Worm (Caenorhabditis elegans) whole organism, young adult: ENCODE results near the gene K09B11.5.

Source experiments
- B0261.1 ChIP-seq: sonication (generic microtip); optimal IDR thresholded peaks from 2 replicates; lab custom pipeline; 2016; ENCODE audit warnings: mild to moderate bottlenecking, missing genetic modification characterization, moderate library complexity, missing compliant biosample characterization
- B0336.3 ChIP-seq: fragments of 200-800 bp; sonication (Bioruptor generic); IDR thresholded peaks from 2 replicates; pipeline ENCODE4 v1.3.6; 2022; ENCODE audit warnings: missing genetic modification characterization, missing compliant biosample characterization
- C17E4.6 ChIP-seq: fragments of 200-800 bp; sonication (Bioruptor generic); IDR thresholded peaks from 2 replicates; pipeline ENCODE4 v1.3.6; 2022; ENCODE audit warnings: missing genetic modification reagents, missing genetic modification characterization, missing compliant biosample characterization
- F10E7.11 ChIP-seq: sonication (generic microtip); optimal IDR thresholded peaks from 2 replicates; lab custom pipeline; 2017; ENCODE audit warnings: mild to moderate bottlenecking, missing genetic modification characterization, moderate library complexity, missing compliant biosample characterization
- K11D2.4 ChIP-seq: fragments of 200-800 bp; sonication (Bioruptor generic); IDR thresholded peaks from 2 replicates; pipeline ENCODE4 v1.3.6; 2022; ENCODE audit warnings: missing genetic modification reagents, missing genetic modification characterization, missing compliant biosample characterization
- Y53G8AR.9 ChIP-seq: fragments of 200-800 bp; sonication (Bioruptor generic); conservative IDR thresholded peaks from 2 replicates; pipeline ENCODE4 v1.3.6; 2022; ENCODE audit warnings: missing genetic modification reagents, missing genetic modification characterization, missing compliant biosample characterization
- ZK185.1 ChIP-seq: sonication (generic microtip); optimal IDR thresholded peaks from 2 replicates; lab custom pipeline; 2016; ENCODE audit warnings: mild to moderate bottlenecking, missing genetic modification characterization, missing compliant biosample characterization; ENCODE audit not compliant: poor library complexity, severe bottlenecking
- aptf-2 ChIP-seq: fragments of 200-800 bp; sonication (Bioruptor generic); conservative IDR thresholded peaks from 2 replicates; pipeline ENCODE4 v1.3.6; 2022; ENCODE audit warnings: missing genetic modification reagents, missing genetic modification characterization, missing compliant biosample characterization
- aptf-3 ChIP-seq: fragments of 200-800 bp; sonication (Bioruptor generic); IDR thresholded peaks from 2 replicates; pipeline ENCODE4 v1.3.6; 2022; ENCODE audit warnings: missing genetic modification characterization, missing compliant biosample characterization
- atf-7 ChIP-seq: sonication (generic microtip); optimal IDR thresholded peaks from 2 replicates; lab custom pipeline; 2017; ENCODE audit warnings: mild to moderate bottlenecking, missing genetic modification characterization, missing compliant biosample characterization
- cebp-1 ChIP-seq, 2 experiments: fragments of 200-800 bp in 1 of 2; sonication (Bioruptor generic) in 1 of 2; sonication (generic microtip) in 1 of 2; IDR thresholded peaks in 1 of 2; optimal IDR thresholded peaks in 1 of 2; 2 replicates each; pipeline versions ENCODE4 v1.3.6 to Lab custom; 2017 to 2022; ENCODE audit warnings: missing compliant biosample characterization in 2 of 2, missing genetic modification characterization in 2 of 2, mild to moderate bottlenecking in 1 of 2, missing genetic modification reagents in 1 of 2, moderate library complexity in 1 of 2
- dox-1 ChIP-seq: fragments of 200-800 bp; sonication (Bioruptor generic); IDR thresholded peaks from 2 replicates; pipeline ENCODE4 v1.3.6; 2022; ENCODE audit warnings: missing genetic modification reagents, missing genetic modification characterization, missing compliant biosample characterization
- egl-44 ChIP-seq: fragments of 200-800 bp; sonication (Bioruptor generic); IDR thresholded peaks from 2 replicates; pipeline ENCODE4 v1.3.6; 2022; ENCODE audit warnings: missing genetic modification reagents, missing genetic modification characterization, missing compliant biosample characterization
- hsf-1 ChIP-seq: fragments of 200-800 bp; sonication (Bioruptor generic); IDR thresholded peaks from 2 replicates; pipeline ENCODE4 v1.3.6; 2022; ENCODE audit warnings: missing genetic modification reagents, missing genetic modification characterization, missing compliant biosample characterization
- let-607 ChIP-seq, 2 experiments: fragments of 200-800 bp in 1 of 2; sonication (Bioruptor generic) in 1 of 2; sonication (generic microtip) in 1 of 2; optimal IDR thresholded peaks; 2 replicates each; lab custom pipeline; 2016 to 2018; ENCODE audit warnings: mild to moderate bottlenecking in 2 of 2, missing compliant biosample characterization in 2 of 2, missing genetic modification characterization in 2 of 2, moderate library complexity in 2 of 2, missing genotype in 1 of 2
- lin-40 ChIP-seq: sonication (generic microtip); optimal IDR thresholded peaks from 2 replicates; lab custom pipeline; 2016; ENCODE audit warnings: missing genetic modification characterization, mild to moderate bottlenecking, missing compliant biosample characterization, missing genotype, missing genetic modification reagents
- lir-1 ChIP-seq: fragments of 200-800 bp; sonication (Bioruptor generic); conservative IDR thresholded peaks from 2 replicates; pipeline ENCODE4 v1.3.6; 2022; ENCODE audit warnings: missing genetic modification reagents, missing genetic modification characterization, missing compliant biosample characterization
- nfyb-1 ChIP-seq: fragments of 200-800 bp; sonication (Bioruptor generic); IDR thresholded peaks from 2 replicates; pipeline ENCODE4 v1.3.6; 2022; ENCODE audit warnings: missing genetic modification reagents, missing genetic modification characterization, missing compliant biosample characterization
- nhr-120 ChIP-seq: fragments of 200-800 bp; sonication (Bioruptor generic); IDR thresholded peaks from 2 replicates; pipeline ENCODE4 v1.3.6; 2022; ENCODE audit warnings: missing genetic modification characterization, missing compliant biosample characterization
- nhr-80 ChIP-seq: sonication (generic microtip); optimal IDR thresholded peaks from 2 replicates; lab custom pipeline; 2016; ENCODE audit warnings: missing genetic modification characterization, missing compliant biosample characterization
- nhr-90 ChIP-seq: sonication (generic microtip); optimal IDR thresholded peaks from 2 replicates; lab custom pipeline; 2016; ENCODE audit warnings: missing genotype, mild to moderate bottlenecking, missing genetic modification characterization, missing compliant biosample characterization
- pbrm-1 ChIP-seq: fragments of 200-800 bp; sonication (Bioruptor generic); IDR thresholded peaks from 2 replicates; pipeline ENCODE4 v1.3.6; 2022; ENCODE audit warnings: missing genetic modification reagents, missing genetic modification characterization, missing compliant biosample characterization
- repo-1 ChIP-seq: sonication (generic microtip); optimal IDR thresholded peaks from 2 replicates; lab custom pipeline; 2017; ENCODE audit warnings: mild to moderate bottlenecking, missing genetic modification characterization, missing compliant biosample characterization
- snpc-1.1 ChIP-seq: sonication (generic microtip); optimal IDR thresholded peaks from 2 replicates; lab custom pipeline; 2017; ENCODE audit warnings: missing genetic modification characterization, mild to moderate bottlenecking, missing compliant biosample characterization, antibody characterized with exemption, moderate library complexity, missing genotype, missing genetic modification reagents; ENCODE audit not compliant: insufficient read depth
- snpc-4 ChIP-seq, 5 experiments: fragments of 150-350 bp in 1 of 5; sonication (generic microtip) in 4 of 5; optimal IDR thresholded peaks; 2 replicates each; lab custom pipeline; 2014 to 2018; ENCODE audit warnings: missing genetic modification characterization in 5 of 5, missing biosample characterization in 3 of 5, antibody characterized with exemption in 2 of 5, mild to moderate bottlenecking in 2 of 5, missing compliant biosample characterization in 2 of 5, missing genotype in 2 of 5, moderate library complexity in 2 of 5, missing genetic modification reagents in 1 of 5
- somi-1 ChIP-seq: fragments of 200-800 bp; sonication (Bioruptor generic); optimal IDR thresholded peaks from 2 replicates; lab custom pipeline; 2018; ENCODE audit warnings: mild to moderate bottlenecking, missing genetic modification characterization, missing compliant biosample characterization
- sptf-2 ChIP-seq: fragments of 200-800 bp; sonication (Bioruptor generic); optimal IDR thresholded peaks from 2 replicates; lab custom pipeline; 2018; ENCODE audit warnings: mild to moderate bottlenecking, missing genetic modification characterization, missing compliant biosample characterization
- tbp1 ChIP-seq: fragments of 200-800 bp; sonication (Bioruptor generic); optimal IDR thresholded peaks from 2 replicates; lab custom pipeline; 2018; ENCODE audit warnings: mild to moderate bottlenecking, missing genetic modification characterization, missing compliant biosample characterization
- tlf-1 ChIP-seq: fragments of 200-800 bp; sonication (Bioruptor generic); optimal IDR thresholded peaks from 2 replicates; lab custom pipeline; 2018; ENCODE audit warnings: mild to moderate bottlenecking, missing genetic modification characterization, missing compliant biosample characterization
- zim-3 ChIP-seq: sonication (generic microtip); optimal IDR thresholded peaks from 2 replicates; lab custom pipeline; 2017; ENCODE audit warnings: mild to moderate bottlenecking, missing genetic modification characterization, moderate library complexity, missing compliant biosample characterization
- ztf-22 ChIP-seq: fragments of 200-800 bp; sonication (Bioruptor generic); optimal IDR thresholded peaks from 2 replicates; lab custom pipeline; 2018; ENCODE audit warnings: mild to moderate bottlenecking, missing genetic modification characterization, moderate library complexity, missing compliant biosample characterization
- ztf-26 ChIP-seq: sonication (generic microtip); optimal IDR thresholded peaks from 2 replicates; lab custom pipeline; 2017; ENCODE audit warnings: missing genetic modification characterization, missing compliant biosample characterization

K09B11.5 gene

ce11 chrIV:13393246-13393716 lies 40.5 kb downstream of the K09B11.5 start:
- peak; percentile 5 for TF ChIP-seq tlf-1 (GFP tag; lab: Kevin White, UChicago)
- TF ChIP-seq K11D2.4 (GFP tag; lab: Robert Waterston, UW): 0 out of 2 replicates have a peak, but pooled peaks have one; percentile 12
- TF ChIP-seq cebp-1 (GFP tag; IDR thresholded peaks at IDR 0.05; lab: Robert Waterston, UW): no peak; the same call in 1 of the 2 replicates
- peak; percentile 34 for TF ChIP-seq cebp-1 (tag; optimal IDR thresholded peaks at IDR 0.05; lab: Kevin White, UChicago)
- no peak for TF ChIP-seq snpc-1.1
- TF ChIP-seq zim-3 (tag; lab: Kevin White, UChicago): no peak
- TF ChIP-seq B0261.1: no peak
- peak; percentile 69 for TF ChIP-seq nfyb-1
- peak; percentile 7 for TF ChIP-seq tbp1 (GFP tag; lab: Kevin White, UChicago)
- TF ChIP-seq Y53G8AR.9: 0 out of 2 replicates have a peak, but pooled peaks have one; percentile 41
- TF ChIP-seq ztf-22 (GFP tag; lab: Kevin White, UChicago): peak; percentile 38
- TF ChIP-seq somi-1 (GFP tag; lab: Kevin White, UChicago): peak; percentile 25
- no peak for TF ChIP-seq B0336.3 (GFP tag; lab: Robert Waterston, UW)
- no peak for TF ChIP-seq nhr-120 (GFP tag; lab: Robert Waterston, UW)
- TF ChIP-seq nhr-80: peak; percentile 81
- TF ChIP-seq sptf-2 (GFP tag; lab: Kevin White, UChicago): no peak
- TF ChIP-seq repo-1: no peak
- no peak for TF ChIP-seq aptf-3
- TF ChIP-seq snpc-4 (GFP tag; optimal IDR thresholded peaks at IDR 0.05; lab: Kevin White, UChicago): no peak
- peak in 1 of 4 experiments; percentile 0 for TF ChIP-seq snpc-4 (tag; optimal IDR thresholded peaks at IDR 0.05; lab: Kevin White, UChicago)
- peak; percentile 53 for TF ChIP-seq nhr-90 (tag; lab: Kevin White, UChicago)
- TF ChIP-seq lin-40: peak; percentile 77
- TF ChIP-seq ztf-26: peak; percentile 55
- TF ChIP-seq atf-7: peak; percentile 44
- no peak for TF ChIP-seq C17E4.6 (GFP tag; lab: Robert Waterston, UW)
- peak in 1 of 2 experiments; percentile 41 for TF ChIP-seq let-607 (tag; optimal IDR thresholded peaks at IDR 0.05; lab: Kevin White, UChicago)
- 0 out of 2 replicates have a peak, but pooled peaks have one; percentile 7 for TF ChIP-seq lir-1

- TF ChIP-seq zim-3 (tag; lab: Kevin White, UChicago): peak; percentile 67
- TF ChIP-seq B0261.1: no peak
- TF ChIP-seq ztf-26: peak; percentile 35
- TF ChIP-seq atf-7: no peak
- TF ChIP-seq dox-1 (GFP tag; lab: Robert Waterston, UW): 0 out of 2 replicates have a peak, but pooled peaks have one; percentile 28
- TF ChIP-seq hsf-1: 0 out of 2 replicates have a peak, but pooled peaks have one; percentile 40
- no peak for TF ChIP-seq nhr-90 (tag; lab: Kevin White, UChicago)
- TF ChIP-seq egl-44 (GFP tag; lab: Robert Waterston, UW): no peak
These were observed 41.6 kb downstream of the K09B11.5 start for ce11 chrIV:13392230-13392629.

- no peak for TF ChIP-seq snpc-4 (GFP tag; optimal IDR thresholded peaks at IDR 0.05; lab: Kevin White, UChicago)
- TF ChIP-seq snpc-4 (tag; optimal IDR thresholded peaks at IDR 0.05; lab: Kevin White, UChicago): no peak
- TF ChIP-seq aptf-2: no peak
- peak; percentile 52 for TF ChIP-seq repo-1
- TF ChIP-seq, all 124 proteins: peak for 1
These were observed 43.0 kb downstream of the K09B11.5 start for ce11 chrIV:13390770-13391169.

- TF ChIP-seq pbrm-1 (GFP tag; lab: Robert Waterston, UW) (0 out of 2 replicates have a peak, but pooled peaks have one; percentile 6), ZK185.1 (peak; percentile 74), F10E7.11 (no peak)
These were observed 44.6 kb downstream of the K09B11.5 start for ce11 chrIV:13389237-13389636.
